Fruit fly (Drosophila melanogaster) whole organism, wandering third instar larva: ENCODE results near the gene HemK2.

Experiments
- GATAd ChIP-seq: sonication (Bioruptor generic); optimal IDR thresholded peaks from 2 replicates; lab custom pipeline; 2016; ENCODE audit warnings: missing biosample characterization, missing genetic modification characterization
- Hnf4 ChIP-seq: fragments of 200-800 bp; sonication (Bioruptor generic); optimal IDR thresholded peaks from 2 replicates; lab custom pipeline; 2016; ENCODE audit warnings: missing biosample characterization, mild to moderate bottlenecking, missing genetic modification characterization
- Myc ChIP-seq: fragments of >200 bp; optimal IDR thresholded peaks from 2 replicates; lab custom pipeline; 2017
- Sp1 ChIP-seq: fragments of 200-800 bp; sonication (Bioruptor generic); optimal IDR thresholded peaks from 3 replicates; lab custom pipeline; 2019; ENCODE audit warnings: missing biosample characterization, mild to moderate bottlenecking, missing genetic modification characterization, moderate library complexity
- fru ChIP-seq: fragments of 200-800 bp; sonication (Bioruptor generic); optimal IDR thresholded peaks from 3 replicates; lab custom pipeline; 2016; ENCODE audit warnings: missing biosample characterization, mild to moderate bottlenecking, missing genetic modification characterization
- psq ChIP-seq: fragments of 200-800 bp; sonication (Bioruptor generic); optimal IDR thresholded peaks from 3 replicates; lab custom pipeline; 2017; ENCODE audit warnings: missing biosample characterization, mild to moderate bottlenecking, missing genetic modification characterization, moderate library complexity

- TF ChIP-seq Hnf4 (GFP tag; lab: Kevin White, UChicago) (no peak), Sp1 (no peak), Myc (lab: Kevin White, UChicago) (no peak), GATAd (GFP tag; lab: Kevin White, UChicago) (no peak), fru (GFP tag; lab: Kevin White, UChicago) (no peak), psq (GFP tag; lab: Kevin White, UChicago) (no peak)
Observed at dm6 chr2L:2734946-2735345, 24.5 kb downstream of the HemK2 start.
